Worm (Caenorhabditis elegans) whole organism, L1 larva: Measurements from ENCODE around the gene elt-1.

ENCODE experiments used
- blmp-1 ChIP-seq: fragments of 150-350 bp; optimal IDR thresholded peaks from 2 replicates; lab custom pipeline; 2014; ENCODE audit warnings: missing biosample characterization, missing genetic modification characterization
- ceh-8 ChIP-seq: fragments of 200-800 bp; sonication (Bioruptor generic); optimal IDR thresholded peaks from 2 replicates; lab custom pipeline; 2018; ENCODE audit warnings: mild to moderate bottlenecking, missing genetic modification characterization, moderate library complexity, missing compliant biosample characterization
- ces-1 ChIP-seq: fragments of 150-350 bp; optimal IDR thresholded peaks from 2 replicates; lab custom pipeline; 2014; ENCODE audit warnings: missing biosample characterization, missing genetic modification reagents, missing genetic modification characterization
- dsc-1 ChIP-seq: sonication (generic microtip); optimal IDR thresholded peaks from 2 replicates; lab custom pipeline; 2016; ENCODE audit warnings: mild to moderate bottlenecking, missing genetic modification characterization, missing compliant biosample characterization
- efl-1 ChIP-seq, 4 experiments: fragments of 150-350 bp; optimal IDR thresholded peaks in 3 of 4; peaks in 1 of 4; 1 replicate in 1 of 4; 2 replicates in 3 of 4; lab custom pipeline; 2014; ENCODE audit warnings: missing biosample characterization in 2 of 4, missing genetic modification characterization in 2 of 4, missing genetic modification reagents in 2 of 4
- egl-13 ChIP-seq: sonication (generic microtip); optimal IDR thresholded peaks from 2 replicates; lab custom pipeline; 2016; ENCODE audit warnings: missing genotype, missing genetic modification reagents, missing genetic modification characterization, missing compliant biosample characterization
- elt-3 ChIP-seq, 6 experiments: fragments of 150-350 bp in 1 of 6; sonication (generic microtip); optimal IDR thresholded peaks; 2 replicates each; lab custom pipeline; 2017 to 2018; ENCODE audit warnings: missing biosample characterization in 6 of 6, missing genetic modification characterization in 6 of 6, inconsistent platforms in 1 of 6
- hpl-2 ChIP-seq: fragments of 150-350 bp; optimal IDR thresholded peaks from 2 replicates; lab custom pipeline; 2014; ENCODE audit warnings: missing biosample characterization, missing genetic modification reagents, missing genetic modification characterization
- isw-1 ChIP-seq: fragments of 200-800 bp; sonication (Bioruptor generic); IDR thresholded peaks from 2 replicates; pipeline ENCODE4 v1.3.6; 2022; ENCODE audit warnings: missing genetic modification characterization, missing compliant biosample characterization
- lin-13 ChIP-seq: fragments of 150-350 bp; optimal IDR thresholded peaks from 2 replicates; lab custom pipeline; 2014; ENCODE audit warnings: missing biosample characterization, missing genetic modification reagents, missing genetic modification characterization
- lin-14 ChIP-seq: fragments of 200-800 bp; sonication (Bioruptor generic); optimal IDR thresholded peaks from 2 replicates; lab custom pipeline; 2018; ENCODE audit warnings: mild to moderate bottlenecking, missing genetic modification characterization, moderate library complexity, missing compliant biosample characterization
- lin-15B ChIP-seq: fragments of 150-350 bp; sonication (generic microtip); optimal IDR thresholded peaks from 3 replicates; lab custom pipeline; 2014; ENCODE audit warnings: missing biosample characterization, missing genetic modification characterization
- lin-35 ChIP-seq, 2 experiments: fragments of 150-350 bp; optimal IDR thresholded peaks; 2 replicates each; lab custom pipeline; 2014; ENCODE audit warnings: missing biosample characterization in 2 of 2, missing genetic modification characterization in 2 of 2, missing genetic modification reagents in 2 of 2
- lsy-2 ChIP-seq, 2 experiments: fragments of 150-350 bp; optimal IDR thresholded peaks; 2 replicates each; lab custom pipeline; 2014; ENCODE audit warnings: missing biosample characterization in 2 of 2, missing genetic modification characterization in 2 of 2
- mab-9 ChIP-seq: fragments of 200-800 bp; sonication (Bioruptor generic); IDR thresholded peaks from 2 replicates; pipeline ENCODE4 v1.3.6; 2022; ENCODE audit warnings: missing genetic modification reagents, missing genetic modification characterization, missing compliant biosample characterization
- mef-2 ChIP-seq: fragments of 150-350 bp; optimal IDR thresholded peaks from 2 replicates; lab custom pipeline; 2014; ENCODE audit warnings: missing biosample characterization, missing genetic modification characterization
- mep-1 ChIP-seq: fragments of 150-350 bp; optimal IDR thresholded peaks from 2 replicates; lab custom pipeline; 2014; ENCODE audit warnings: missing biosample characterization, missing genetic modification characterization
- nhr-12 ChIP-seq: sonication (generic microtip); optimal IDR thresholded peaks from 2 replicates; lab custom pipeline; 2017; ENCODE audit warnings: missing biosample characterization, missing genetic modification characterization
- nhr-19 ChIP-seq: fragments of 200-800 bp; sonication (Bioruptor generic); conservative IDR thresholded peaks from 2 replicates; pipeline ENCODE4 v1.3.6; 2022; ENCODE audit warnings: missing genetic modification characterization, missing compliant biosample characterization
- nhr-20 ChIP-seq: sonication (generic microtip); optimal IDR thresholded peaks from 2 replicates; lab custom pipeline; 2016; ENCODE audit warnings: mild to moderate bottlenecking, missing genetic modification characterization, missing compliant biosample characterization
- nhr-28 ChIP-seq: fragments of 150-350 bp; optimal IDR thresholded peaks from 2 replicates; lab custom pipeline; 2014; ENCODE audit warnings: missing biosample characterization, missing genetic modification characterization
- nhr-76 ChIP-seq: sonication (generic microtip); optimal IDR thresholded peaks from 2 replicates; lab custom pipeline; 2017; ENCODE audit warnings: missing biosample characterization, missing genetic modification characterization
- nhr-77 ChIP-seq: fragments of 150-350 bp; optimal IDR thresholded peaks from 2 replicates; lab custom pipeline; 2014; ENCODE audit warnings: missing biosample characterization, missing genetic modification characterization
- nhr-84 ChIP-seq: sonication (generic microtip); optimal IDR thresholded peaks from 2 replicates; lab custom pipeline; 2017; ENCODE audit warnings: missing biosample characterization, missing genetic modification characterization
- nhr-85 ChIP-seq: sonication (generic microtip); peaks from one replicate; lab custom pipeline; 2016; ENCODE audit warnings: missing genetic modification characterization, inconsistent platforms, missing compliant biosample characterization
- nhr-90 ChIP-seq: sonication (generic microtip); optimal IDR thresholded peaks from 2 replicates; lab custom pipeline; 2016; ENCODE audit warnings: mild to moderate bottlenecking, missing genetic modification characterization, missing compliant biosample characterization; ENCODE audit not compliant: poor library complexity
- rnt-1 ChIP-seq: sonication (generic microtip); optimal IDR thresholded peaks from 2 replicates; lab custom pipeline; 2016; ENCODE audit warnings: mild to moderate bottlenecking, missing genetic modification characterization, moderate library complexity, missing compliant biosample characterization
- snu-23 ChIP-seq: sonication (generic microtip); optimal IDR thresholded peaks from 2 replicates; lab custom pipeline; 2016; ENCODE audit warnings: missing genetic modification characterization, missing compliant biosample characterization
- sox-4 ChIP-seq: sonication (generic microtip); optimal IDR thresholded peaks from 2 replicates; lab custom pipeline; 2016; ENCODE audit warnings: missing genetic modification characterization, missing compliant biosample characterization
- swsn-7 ChIP-seq: sonication (generic microtip); optimal IDR thresholded peaks from 2 replicates; lab custom pipeline; 2016; ENCODE audit warnings: missing genetic modification characterization, missing compliant biosample characterization
- tbx-2 ChIP-seq: sonication (generic microtip); optimal IDR thresholded peaks from 2 replicates; lab custom pipeline; 2016; ENCODE audit warnings: missing genetic modification characterization, missing compliant biosample characterization
- vab-15 ChIP-seq: sonication (generic microtip); optimal IDR thresholded peaks from 2 replicates; lab custom pipeline; 2017; ENCODE audit warnings: missing genotype, mild to moderate bottlenecking, missing genetic modification characterization, missing compliant biosample characterization
- xbp-1 ChIP-seq: sonication (generic microtip); optimal IDR thresholded peaks from 2 replicates; lab custom pipeline; 2016; ENCODE audit warnings: missing genetic modification characterization, missing compliant biosample characterization
- zag-1 ChIP-seq: fragments of 150-350 bp; optimal IDR thresholded peaks from 2 replicates; lab custom pipeline; 2014; ENCODE audit warnings: missing biosample characterization, missing genetic modification characterization
- zip-4 ChIP-seq: fragments of 200-800 bp; sonication (Bioruptor generic); optimal IDR thresholded peaks from 2 replicates; lab custom pipeline; 2018; ENCODE audit warnings: mild to moderate bottlenecking, missing genetic modification characterization, moderate library complexity, missing compliant biosample characterization

elt-1 gene

DNA sequence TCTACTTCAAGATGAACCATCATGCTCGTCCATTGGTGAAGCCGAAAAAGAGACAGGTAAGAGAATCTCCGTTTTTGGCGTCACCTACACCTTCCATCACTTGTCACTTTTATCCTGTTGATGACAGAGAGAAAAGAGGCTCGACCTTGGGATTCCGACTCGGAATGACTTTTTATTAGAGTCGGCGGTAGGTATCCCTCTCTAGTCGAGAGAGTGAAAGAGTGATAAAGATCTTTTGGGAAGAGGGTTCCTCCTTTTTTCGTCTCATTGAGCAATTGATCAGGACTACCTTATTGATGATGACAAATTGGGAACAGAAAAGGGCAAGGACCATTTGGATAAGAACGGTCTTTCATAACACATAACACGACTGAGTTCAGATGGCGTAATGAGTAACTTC is 2.6 kb downstream of the elt-1 start:
- TF ChIP-seq dsc-1 (tag; lab: Kevin White, UChicago): no peak
- peak; percentile 48 for TF ChIP-seq nhr-85 (tag; lab: Kevin White, UChicago)
- TF ChIP-seq mep-1: peak; percentile 27
- TF ChIP-seq lin-13 (GFP tag; lab: Kevin White, UChicago): no peak
- TF ChIP-seq isw-1 (GFP tag; lab: Robert Waterston, UW): no peak
- TF ChIP-seq rnt-1: peak; percentile 30
- peak; percentile 43 for TF ChIP-seq lin-14 (GFP tag; lab: Kevin White, UChicago)
- peak; percentile 25 for TF ChIP-seq blmp-1 (tag; lab: Kevin White, UChicago)
- TF ChIP-seq mab-9: no peak
- no peak for TF ChIP-seq lin-35 (GFP tag; optimal IDR thresholded peaks at IDR 0.05; lab: Kevin White, UChicago)
- no peak for TF ChIP-seq swsn-7

DNA sequence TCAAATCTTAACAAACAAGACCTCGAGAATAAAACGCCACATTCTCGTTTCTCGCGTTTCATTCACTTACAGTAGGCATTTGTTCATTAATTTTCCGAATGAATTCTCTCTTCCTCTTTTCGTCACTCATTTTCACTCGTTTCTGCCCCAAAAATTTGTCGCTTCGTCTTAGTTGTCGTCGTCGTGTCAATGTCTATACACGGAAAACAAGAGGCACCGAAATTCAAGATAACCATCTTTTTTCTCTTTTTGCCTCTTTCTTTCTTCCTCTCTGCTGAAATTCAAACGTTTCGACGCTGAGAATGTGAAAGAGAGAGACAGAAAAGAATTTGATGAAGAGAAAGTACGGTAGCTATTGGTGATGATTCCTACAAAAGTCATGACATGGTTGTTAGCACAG is 3.2 kb downstream of the elt-1 start:
- no peak for TF ChIP-seq egl-13
- TF ChIP-seq zip-4 (GFP tag; lab: Kevin White, UChicago): no peak
- no peak for TF ChIP-seq ces-1
- TF ChIP-seq nhr-12 (tag; lab: Kevin White, UChicago): no peak
- TF ChIP-seq lin-14 (GFP tag; lab: Kevin White, UChicago): peak; percentile 44
- TF ChIP-seq vab-15: no peak
- no peak for TF ChIP-seq elt-3 (tag; optimal IDR thresholded peaks at IDR 0.05; lab: Kevin White, UChicago)
- TF ChIP-seq hpl-2 (GFP tag; lab: Kevin White, UChicago): no peak
- no peak for TF ChIP-seq nhr-19
- TF ChIP-seq nhr-20 (tag; lab: Kevin White, UChicago): peak; percentile 19
- TF ChIP-seq efl-1 (optimal IDR thresholded peaks at IDR 0.05; lab: Kevin White, UChicago): no peak
- peak in 1 of 2 experiments; percentile 31 for TF ChIP-seq efl-1 (GFP tag; optimal IDR thresholded peaks at IDR 0.05 in 1 of 2; lab: Kevin White, UChicago)
- TF ChIP-seq lsy-2 (tag; optimal IDR thresholded peaks at IDR 0.05; lab: Kevin White, UChicago): peak in 1 of 2 experiments; percentile 55
- TF ChIP-seq nhr-28: no peak
- TF ChIP-seq mab-9: no peak
- no peak for TF ChIP-seq mep-1
- TF ChIP-seq rnt-1: peak; percentile 33
- TF ChIP-seq nhr-84 (tag; lab: Kevin White, UChicago): no peak
- TF ChIP-seq mef-2 (tag; lab: Kevin White, UChicago): no peak
- TF ChIP-seq blmp-1 (tag; lab: Kevin White, UChicago): peak; percentile 70
- peak; percentile 91 for TF ChIP-seq nhr-85 (tag; lab: Kevin White, UChicago)
- TF ChIP-seq xbp-1 (tag; lab: Kevin White, UChicago): no peak
- no peak for TF ChIP-seq tbx-2 (tag; lab: Kevin White, UChicago)
- no peak for TF ChIP-seq nhr-90 (tag; lab: Kevin White, UChicago)
- TF ChIP-seq snu-23 (GFP tag; lab: Kevin White, UChicago): peak; percentile 10
- TF ChIP-seq zag-1 (tag; lab: Kevin White, UChicago): no peak

DNA sequence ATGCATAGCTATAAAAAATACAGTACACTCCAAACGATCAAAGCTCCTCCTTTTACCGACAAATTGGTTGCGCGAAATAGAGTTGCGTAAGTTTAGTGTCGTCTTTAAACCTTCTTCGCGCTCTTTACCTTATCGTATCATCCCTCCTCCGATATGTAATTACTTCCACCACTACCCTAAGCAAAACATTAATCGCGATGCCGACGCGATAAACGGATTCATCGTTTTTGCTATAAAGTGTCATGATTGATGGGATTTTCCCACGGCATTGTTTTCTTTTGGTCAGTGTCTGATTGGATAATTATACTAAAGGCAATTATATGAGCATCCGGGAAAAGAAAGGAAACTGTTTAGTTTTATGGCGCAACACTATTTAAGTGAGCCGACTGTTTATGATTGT is 4.0 kb downstream of the elt-1 start:
- TF ChIP-seq nhr-76 (no peak), lin-35 (GFP tag; optimal IDR thresholded peaks at IDR 0.05; lab: Kevin White, UChicago) (no peak), lin-14 (GFP tag; lab: Kevin White, UChicago) (peak; percentile 6), nhr-77 (no peak), sox-4 (tag; lab: Kevin White, UChicago) (no peak), blmp-1 (tag; lab: Kevin White, UChicago) (peak; percentile 14), elt-3 (tag; optimal IDR thresholded peaks at IDR 0.05; lab: Kevin White, UChicago) (no peak), rnt-1 (peak; percentile 20), ces-1 (no peak)

DNA sequence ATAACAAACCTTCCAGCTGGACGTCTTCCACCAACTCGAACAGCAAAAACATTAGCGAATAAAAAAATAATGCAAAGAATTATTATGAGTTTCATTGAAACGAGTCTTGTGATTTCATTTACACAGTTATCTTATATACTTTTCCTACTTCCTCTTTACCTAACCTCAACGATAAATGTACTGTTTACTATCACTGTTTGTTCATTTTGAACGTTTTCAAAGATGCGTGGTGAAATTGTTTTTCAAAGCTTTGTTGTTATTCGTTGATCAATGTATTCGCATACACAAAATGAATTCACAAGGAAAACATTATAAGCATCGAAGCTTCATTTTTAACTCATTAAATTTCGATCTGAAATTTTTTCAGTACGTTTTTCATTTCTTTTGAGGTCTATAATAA is 7.5 kb downstream of the elt-1 start, which contains the start of gene W09C2.7:
W09C2.7 (minus strand) TSS at position 101 of the 400 bp plus-strand sequence.
- no peak for TF ChIP-seq ceh-8 (GFP tag; lab: Kevin White, UChicago)
- TF ChIP-seq lin-15B (tag; lab: Kevin White, UChicago): no peak
- no peak for TF ChIP-seq mep-1
- no peak for TF ChIP-seq nhr-20 (tag; lab: Kevin White, UChicago)
- no peak for TF ChIP-seq dsc-1 (tag; lab: Kevin White, UChicago)
- TF ChIP-seq lin-35 (GFP tag; optimal IDR thresholded peaks at IDR 0.05; lab: Kevin White, UChicago): no peak
